Worm (Caenorhabditis elegans) whole organism, L4 larva: ENCODE data around the gene nyn-3.

ENCODE experiments used
- F10B5.3 ChIP-seq: sonication (generic microtip); optimal IDR thresholded peaks from 2 replicates; lab custom pipeline; 2016; ENCODE audit warnings: mild to moderate bottlenecking, missing genetic modification characterization, missing compliant biosample characterization
- F26F4.8 ChIP-seq: fragments of 200-800 bp; sonication (Bioruptor generic); conservative IDR thresholded peaks from 2 replicates; pipeline ENCODE4 v1.3.6; 2022; ENCODE audit warnings: missing genetic modification characterization, missing compliant biosample characterization
- T20F7.1 ChIP-seq: fragments of 200-800 bp; sonication (Bioruptor generic); optimal IDR thresholded peaks from 2 replicates; lab custom pipeline; 2018; ENCODE audit warnings: mild to moderate bottlenecking, missing genetic modification characterization, missing compliant biosample characterization
- T26A8.4 ChIP-seq: fragments of 200-800 bp; sonication (Bioruptor generic); IDR thresholded peaks from 2 replicates; pipeline ENCODE4 v1.3.6; 2022; ENCODE audit warnings: missing genetic modification characterization, missing compliant biosample characterization
- Y48G9A.11 ChIP-seq: fragments of 200-800 bp; sonication (Bioruptor generic); IDR thresholded peaks from 2 replicates; pipeline ENCODE4 v1.3.6; 2022; ENCODE audit warnings: missing genetic modification reagents, missing genetic modification characterization, missing compliant biosample characterization
- Y5F2A.4 ChIP-seq: fragments of 200-800 bp; sonication (Bioruptor generic); optimal IDR thresholded peaks from 2 replicates; lab custom pipeline; 2018; ENCODE audit warnings: mild to moderate bottlenecking, missing genetic modification characterization, missing compliant biosample characterization
- Y75B8A.6 ChIP-seq: fragments of 200-800 bp; sonication (Bioruptor generic); IDR thresholded peaks from 2 replicates; pipeline ENCODE4 v1.3.6; 2022; ENCODE audit warnings: missing genetic modification reagents, missing genetic modification characterization, missing compliant biosample characterization
- aly-2 ChIP-seq: sonication (generic microtip); optimal IDR thresholded peaks from 2 replicates; lab custom pipeline; 2018; ENCODE audit warnings: missing biosample characterization, missing genetic modification characterization
- arid-1 ChIP-seq: fragments of 200-800 bp; sonication (Bioruptor generic); conservative IDR thresholded peaks from 2 replicates; pipeline ENCODE4 v1.3.6; 2022; ENCODE audit warnings: missing genetic modification reagents, missing genetic modification characterization, missing compliant biosample characterization
- ceh-20 ChIP-seq: fragments of 200-800 bp; sonication (Bioruptor generic); IDR thresholded peaks from 2 replicates; pipeline ENCODE4 v1.3.6; 2022; ENCODE audit warnings: missing genetic modification reagents, missing genetic modification characterization, missing compliant biosample characterization
- ceh-32 ChIP-seq: sonication (generic microtip); optimal IDR thresholded peaks from 2 replicates; lab custom pipeline; 2016; ENCODE audit warnings: mild to moderate bottlenecking, missing genetic modification characterization, missing compliant biosample characterization; ENCODE audit not compliant: poor library complexity
- ctbp-1 ChIP-seq: fragments of 200-800 bp; sonication (Bioruptor generic); IDR thresholded peaks from 2 replicates; pipeline ENCODE4 v1.3.6; 2022; ENCODE audit warnings: missing genetic modification reagents, missing genetic modification characterization, missing compliant biosample characterization
- daf-12 ChIP-seq: fragments of 150-350 bp; optimal IDR thresholded peaks from 2 replicates; lab custom pipeline; 2014; ENCODE audit warnings: missing biosample characterization, missing genetic modification reagents, missing genetic modification characterization
- daf-8 ChIP-seq: fragments of 200-800 bp; sonication (Bioruptor generic); IDR thresholded peaks from 2 replicates; pipeline ENCODE4 v1.3.6; 2022; ENCODE audit warnings: missing genetic modification characterization, missing compliant biosample characterization
- dmd-6 ChIP-seq: fragments of 200-800 bp; sonication (Bioruptor generic); IDR thresholded peaks from 2 replicates; pipeline ENCODE4 v1.3.6; 2022; ENCODE audit warnings: missing genetic modification reagents, missing genetic modification characterization, missing compliant biosample characterization
- duxl-1 ChIP-seq: sonication (generic microtip); optimal IDR thresholded peaks from 2 replicates; lab custom pipeline; 2016; ENCODE audit warnings: mild to moderate bottlenecking, missing genetic modification characterization, moderate library complexity, missing compliant biosample characterization; ENCODE audit not compliant: poor library complexity
- fkh-10 ChIP-seq: fragments of 150-350 bp; optimal IDR thresholded peaks from 2 replicates; lab custom pipeline; 2014; ENCODE audit warnings: missing biosample characterization, missing genetic modification reagents, missing genetic modification characterization
- hlh-11 ChIP-seq: fragments of 200-800 bp; sonication (Bioruptor generic); optimal IDR thresholded peaks from 2 replicates; lab custom pipeline; 2018; ENCODE audit warnings: mild to moderate bottlenecking, missing genetic modification characterization, missing compliant biosample characterization
- hlh-30 ChIP-seq: sonication (generic microtip); optimal IDR thresholded peaks from 2 replicates; lab custom pipeline; 2017; ENCODE audit warnings: antibody characterized with exemption, mild to moderate bottlenecking, missing genetic modification characterization, missing compliant biosample characterization; ENCODE audit not compliant: insufficient read depth
- jun-1 ChIP-seq: fragments of 150-350 bp; optimal IDR thresholded peaks from 2 replicates; lab custom pipeline; 2014; ENCODE audit warnings: missing biosample characterization, missing genetic modification reagents, missing genetic modification characterization
- lim-7 ChIP-seq: fragments of 200-800 bp; sonication (Bioruptor generic); IDR thresholded peaks from 2 replicates; pipeline ENCODE4 v1.3.6; 2022; ENCODE audit warnings: missing genetic modification characterization, missing compliant biosample characterization
- lin-1 ChIP-seq: fragments of 200-800 bp; sonication (Bioruptor generic); IDR thresholded peaks from 2 replicates; pipeline ENCODE4 v1.3.6; 2022; ENCODE audit warnings: missing genetic modification reagents, missing genetic modification characterization, missing compliant biosample characterization
- lin-38 ChIP-seq: fragments of 200-800 bp; sonication (Bioruptor generic); IDR thresholded peaks from 2 replicates; pipeline ENCODE4 v1.3.6; 2022; ENCODE audit warnings: missing genetic modification reagents, missing genetic modification characterization, missing compliant biosample characterization
- madf-5 ChIP-seq, 2 experiments: fragments of 200-800 bp; sonication (Bioruptor generic); IDR thresholded peaks; 2 replicates each; pipeline ENCODE4 v1.3.6; 2022; ENCODE audit warnings: missing compliant biosample characterization in 2 of 2, missing genetic modification characterization in 2 of 2
- madf-9 ChIP-seq: fragments of 200-800 bp; sonication (Bioruptor generic); conservative IDR thresholded peaks from 2 replicates; pipeline ENCODE4 v1.3.6; 2022; ENCODE audit warnings: missing genetic modification reagents, missing genetic modification characterization, missing compliant biosample characterization
- mep-1 ChIP-seq: fragments of 150-350 bp; sonication (generic microtip); optimal IDR thresholded peaks from 3 replicates; lab custom pipeline; 2014; ENCODE audit warnings: missing biosample characterization, missing genetic modification characterization
- mes-2 ChIP-seq: sonication (generic microtip); optimal IDR thresholded peaks from 2 replicates; lab custom pipeline; 2016; ENCODE audit warnings: missing genotype, mild to moderate bottlenecking, missing genetic modification characterization, missing compliant biosample characterization; ENCODE audit not compliant: poor library complexity, severe bottlenecking
- mxl-2 ChIP-seq: fragments of 200-800 bp; sonication (Bioruptor generic); conservative IDR thresholded peaks from 2 replicates; pipeline ENCODE4 v1.3.6; 2022; ENCODE audit warnings: missing genetic modification reagents, missing genetic modification characterization, missing compliant biosample characterization
- mxl-3 ChIP-seq: fragments of 200-800 bp; sonication (Bioruptor generic); optimal IDR thresholded peaks from 2 replicates; lab custom pipeline; 2018; ENCODE audit warnings: mild to moderate bottlenecking, missing genetic modification characterization, missing compliant biosample characterization
- nhr-102 ChIP-seq: sonication (generic microtip); optimal IDR thresholded peaks from 2 replicates; lab custom pipeline; 2016; ENCODE audit warnings: mild to moderate bottlenecking, missing genetic modification characterization, moderate library complexity, missing compliant biosample characterization
- nhr-11 ChIP-seq: fragments of 150-350 bp; optimal IDR thresholded peaks from 2 replicates; lab custom pipeline; 2014; ENCODE audit warnings: missing biosample characterization, missing genetic modification characterization
- nhr-237 ChIP-seq: sonication (generic microtip); optimal IDR thresholded peaks from 2 replicates; lab custom pipeline; 2017; ENCODE audit warnings: missing biosample characterization, missing genetic modification characterization
- nhr-25 ChIP-seq: sonication (generic microtip); optimal IDR thresholded peaks from 2 replicates; lab custom pipeline; 2017; ENCODE audit warnings: missing genetic modification characterization, mild to moderate bottlenecking, missing compliant biosample characterization, antibody characterized with exemption, moderate library complexity, borderline replicate concordance; ENCODE audit not compliant: insufficient read depth
- nhr-28 ChIP-seq: fragments of 150-350 bp; optimal IDR thresholded peaks from 2 replicates; lab custom pipeline; 2014; ENCODE audit warnings: missing biosample characterization, missing genetic modification characterization
- nhr-42 ChIP-seq: fragments of 200-800 bp; sonication (Bioruptor generic); IDR thresholded peaks from 2 replicates; pipeline ENCODE4 v1.3.6; 2022; ENCODE audit warnings: missing genetic modification characterization, missing compliant biosample characterization
- nhr-48 ChIP-seq: sonication (generic microtip); optimal IDR thresholded peaks from 2 replicates; lab custom pipeline; 2016; ENCODE audit warnings: mild to moderate bottlenecking, missing genetic modification characterization, missing compliant biosample characterization
- pha-4 ChIP-seq, 2 experiments: fragments of 150-350 bp in 1 of 2; fragments of 200-800 bp in 1 of 2; sonication (Bioruptor generic) in 1 of 2; IDR thresholded peaks in 1 of 2; optimal IDR thresholded peaks in 1 of 2; 2 replicates each; pipeline versions ENCODE4 v1.3.6 to Lab custom; 2014 to 2022; ENCODE audit warnings: missing genetic modification characterization in 2 of 2, missing genetic modification reagents in 2 of 2, missing biosample characterization in 1 of 2, missing compliant biosample characterization in 1 of 2
- php-3 ChIP-seq: fragments of 200-800 bp; sonication (Bioruptor generic); IDR thresholded peaks from 2 replicates; pipeline ENCODE4 v1.3.6; 2022; ENCODE audit warnings: missing genetic modification reagents, missing genetic modification characterization, missing compliant biosample characterization
- pqm-1 ChIP-seq: sonication (generic microtip); optimal IDR thresholded peaks from 2 replicates; lab custom pipeline; 2017; ENCODE audit warnings: missing biosample characterization, missing genetic modification characterization
- set-16 ChIP-seq: fragments of 200-800 bp; sonication (Bioruptor generic); IDR thresholded peaks from 2 replicates; pipeline ENCODE4 v1.3.6; 2022; ENCODE audit warnings: missing genetic modification reagents, missing genetic modification characterization, missing compliant biosample characterization
- snpc-1.2 ChIP-seq: fragments of 200-800 bp; sonication (Bioruptor generic); IDR thresholded peaks from 2 replicates; pipeline ENCODE4 v1.3.6; 2022; ENCODE audit warnings: missing genetic modification reagents, missing genetic modification characterization, missing compliant biosample characterization
- spr-3 ChIP-seq: fragments of 200-800 bp; sonication (Bioruptor generic); optimal IDR thresholded peaks from 2 replicates; lab custom pipeline; 2018; ENCODE audit warnings: mild to moderate bottlenecking, missing genetic modification characterization, missing compliant biosample characterization
- unc-39 ChIP-seq: sonication (generic microtip); optimal IDR thresholded peaks from 2 replicates; lab custom pipeline; 2017; ENCODE audit warnings: missing biosample characterization, missing genetic modification characterization
- unc-62 ChIP-seq, 3 experiments: fragments of 150-350 bp in 1 of 3; sonication (generic microtip); optimal IDR thresholded peaks in 2 of 3; peaks in 1 of 3; 1 replicate in 1 of 3; 2 replicates in 2 of 3; lab custom pipeline; 2014 to 2017; ENCODE audit warnings: missing biosample characterization in 3 of 3, missing genetic modification characterization in 3 of 3, missing genetic modification reagents in 3 of 3, missing genotype in 1 of 3
- vab-7 ChIP-seq: fragments of 200-800 bp; sonication (Bioruptor generic); IDR thresholded peaks from 2 replicates; pipeline ENCODE4 v1.3.6; 2022; ENCODE audit warnings: missing genetic modification reagents, missing genetic modification characterization, missing compliant biosample characterization
- zfp-2 ChIP-seq: sonication (generic microtip); optimal IDR thresholded peaks from 2 replicates; lab custom pipeline; 2016; ENCODE audit warnings: mild to moderate bottlenecking, missing genetic modification characterization, missing compliant biosample characterization
- zfp-3 ChIP-seq: fragments of 200-800 bp; sonication (Bioruptor generic); conservative IDR thresholded peaks from 2 replicates; pipeline ENCODE4 v1.3.6; 2022; ENCODE audit warnings: missing genetic modification reagents, missing genetic modification characterization, missing compliant biosample characterization

Gene nyn-3

ce11 chrII:6328672-6329071 is 36.2 kb upstream of the nyn-3 start (continued):
- TF ChIP-seq dmd-6 (GFP tag; lab: Robert Waterston, UW), result peak; percentile 88
- TF ChIP-seq mes-2, result peak; percentile 18
- TF ChIP-seq duxl-1 (tag; lab: Kevin White, UChicago), result no peak
- TF ChIP-seq hlh-11 (tag; lab: Kevin White, UChicago), result peak; percentile 88
- peak; percentile 99 for TF ChIP-seq pqm-1 (tag; lab: Kevin White, UChicago)
- TF ChIP-seq mep-1 (tag; lab: Kevin White, UChicago), result peak; percentile 27
- peak; percentile 47 for TF ChIP-seq mxl-3 (GFP tag; lab: Kevin White, UChicago)
- no peak for TF ChIP-seq Y48G9A.11
- no peak for TF ChIP-seq arid-1 (GFP tag; lab: Robert Waterston, UW)
- peak; percentile 35 for TF ChIP-seq nhr-102
- no peak for TF ChIP-seq pha-4 (GFP tag; IDR thresholded peaks at IDR 0.05; lab: Robert Waterston, UW)
- no peak for TF ChIP-seq pha-4 (tag; optimal IDR thresholded peaks at IDR 0.05; lab: Kevin White, UChicago)

ce11 chrII:6327317-6327716 is 34.9 kb upstream of the nyn-3 start:
- no peak for TF ChIP-seq F26F4.8 (GFP tag; lab: Robert Waterston, UW)
- TF ChIP-seq pha-4 (GFP tag; IDR thresholded peaks at IDR 0.05; lab: Robert Waterston, UW), result no peak
- TF ChIP-seq pha-4 (tag; optimal IDR thresholded peaks at IDR 0.05; lab: Kevin White, UChicago), result no peak
- TF ChIP-seq madf-9 (GFP tag; lab: Robert Waterston, UW), result no peak
- peak; percentile 70 for TF ChIP-seq mxl-3 (GFP tag; lab: Kevin White, UChicago)
- no peak for TF ChIP-seq nhr-11 (tag; lab: Kevin White, UChicago)
- no peak for TF ChIP-seq unc-62 (GFP tag; optimal IDR thresholded peaks at IDR 0.05 in 1 of 2; lab: Kevin White, UChicago)
- no peak for TF ChIP-seq unc-62 (tag; optimal IDR thresholded peaks at IDR 0.05; lab: Kevin White, UChicago)
- TF ChIP-seq jun-1, result no peak
- TF ChIP-seq php-3 (GFP tag; lab: Robert Waterston, UW), result peak; percentile 80
- peak; percentile 78 for TF ChIP-seq lin-1 (GFP tag; lab: Robert Waterston, UW)
- TF ChIP-seq fkh-10 (GFP tag; lab: Kevin White, UChicago), result no peak
- TF ChIP-seq ceh-20, result no peak
- no peak for TF ChIP-seq madf-5 (GFP tag; IDR thresholded peaks at IDR 0.05; lab: Robert Waterston, UW)
- no peak for TF ChIP-seq daf-12
- no peak for TF ChIP-seq nhr-237 (tag; lab: Kevin White, UChicago)
- TF ChIP-seq mes-2, result peak; percentile 32
- no peak for TF ChIP-seq zfp-3 (GFP tag; lab: Robert Waterston, UW)
- no peak for TF ChIP-seq lim-7
- no peak for TF ChIP-seq nhr-42 (GFP tag; lab: Robert Waterston, UW)
- TF ChIP-seq ctbp-1 (GFP tag; lab: Robert Waterston, UW), result no peak
- no peak for TF ChIP-seq Y5F2A.4 (GFP tag; lab: Kevin White, UChicago)
- no peak for TF ChIP-seq nhr-25 (tag; lab: Kevin White, UChicago)
- no peak for TF ChIP-seq T26A8.4
- no peak for TF ChIP-seq zfp-2 (tag; lab: Kevin White, UChicago)
- no peak for TF ChIP-seq aly-2 (tag; lab: Kevin White, UChicago)
- TF ChIP-seq Y75B8A.6, result no peak
- TF ChIP-seq nhr-48 (tag; lab: Kevin White, UChicago), result peak; percentile 67
- TF ChIP-seq unc-39 (tag; lab: Kevin White, UChicago), result no peak
- TF ChIP-seq mxl-2 (GFP tag; lab: Robert Waterston, UW), result no peak
- peak; percentile 82 for TF ChIP-seq nhr-28 (tag; lab: Kevin White, UChicago)
- TF ChIP-seq ceh-32, result no peak
- no peak for TF ChIP-seq lin-38 (GFP tag; lab: Robert Waterston, UW)
- TF ChIP-seq set-16, result no peak
- no peak for TF ChIP-seq spr-3
- TF ChIP-seq T20F7.1 (GFP tag; lab: Kevin White, UChicago), result peak; percentile 56
- TF ChIP-seq vab-7, result no peak
- TF ChIP-seq snpc-1.2 (GFP tag; lab: Robert Waterston, UW), result no peak
- TF ChIP-seq pqm-1 (tag; lab: Kevin White, UChicago), result peak; percentile 97
- TF ChIP-seq daf-8, result no peak
- no peak for TF ChIP-seq hlh-30 (tag; lab: Kevin White, UChicago)
- TF ChIP-seq arid-1 (GFP tag; lab: Robert Waterston, UW), result no peak
- no peak for TF ChIP-seq F10B5.3 (tag; lab: Kevin White, UChicago)
